Fruit fly (Drosophila melanogaster) whole organism: ENCODE measurements around the gene CG14424.

Experiments
- pan ChIP-seq: fragments of >200 bp; optimal IDR thresholded peaks from 2 replicates; lab custom pipeline; 2017
- usp ChIP-seq: fragments of >200 bp; optimal IDR thresholded peaks from 2 replicates; lab custom pipeline; 2017; ENCODE audit warnings: missing biosample characterization, missing genetic modification characterization, mixed read lengths

DNA sequence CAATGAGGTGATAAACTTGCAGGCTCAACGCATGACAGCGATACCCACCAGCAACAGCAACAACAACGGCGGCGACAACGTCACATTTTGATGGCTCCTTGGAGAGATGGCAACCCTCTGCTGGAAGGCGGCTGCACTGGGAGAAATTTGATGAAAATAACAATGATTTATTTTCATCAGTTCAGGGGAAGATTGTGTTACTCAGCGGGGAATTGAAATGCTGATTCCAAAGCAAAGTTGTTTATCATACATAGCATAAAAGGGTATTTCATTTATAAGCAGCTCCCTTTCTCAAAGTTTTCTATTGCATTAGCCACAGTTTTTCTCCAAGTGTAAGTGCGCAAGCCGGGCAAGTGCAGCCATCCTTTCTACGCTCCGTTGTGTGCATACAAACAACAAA, 46.4 kb downstream of the CG14424 start:
- no peak for TF ChIP-seq usp (GFP tag; lab: Kevin White, UChicago)
- no peak for TF ChIP-seq pan (lab: Kevin White, UChicago)
